Worm (Caenorhabditis elegans): ENCODE measurements around the gene F47B8.1.

ce11 chrV:14301076-14301475 is 13.1 kb downstream of the F47B8.1 start, which contains the start of gene F14D7.6:
- TF ChIP-seq mls-2 (tag; optimal IDR thresholded peaks at IDR 0.05) (no peak), flh-1 (GFP tag; optimal IDR thresholded peaks at IDR 0.05) (no peak)

All from whole organism, mixed stage, embryonic.